Fruit fly (Drosophila melanogaster) whole organism, embryonic: ENCODE data around the gene RpS3.

Experiments
- Atf-2 ChIP-seq: fragments of 200-800 bp; sonication (Bioruptor generic); optimal IDR thresholded peaks from 2 replicates; lab custom pipeline; 2016; ENCODE audit warnings: missing biosample characterization, missing genetic modification characterization
- CG1024 ChIP-seq: fragments of 200-800 bp; sonication (Bioruptor generic); IDR thresholded peaks from 2 replicates; pipeline ENCODE4 v1.3.6; 2022; ENCODE audit warnings: missing biosample characterization, missing genetic modification characterization
- CG10543 ChIP-seq: fragments of 200-800 bp; sonication (Bioruptor generic); optimal IDR thresholded peaks from 3 replicates; lab custom pipeline; 2017; ENCODE audit warnings: missing biosample characterization, mild to moderate bottlenecking, missing genetic modification characterization, moderate library complexity
- CG11504 ChIP-seq: fragments of 200-800 bp; sonication (Bioruptor generic); optimal IDR thresholded peaks from 3 replicates; lab custom pipeline; 2019; ENCODE audit warnings: missing biosample characterization, mild to moderate bottlenecking, missing genetic modification characterization, moderate library complexity
- CG1233 ChIP-seq: fragments of 200-800 bp; sonication (Bioruptor generic); optimal IDR thresholded peaks from 4 replicates; lab custom pipeline; 2018; ENCODE audit warnings: missing biosample characterization, mild to moderate bottlenecking, missing genetic modification characterization
- CG13296 ChIP-seq: fragments of 200-800 bp; sonication (Bioruptor generic); optimal IDR thresholded peaks from 3 replicates; lab custom pipeline; 2018; ENCODE audit warnings: missing biosample characterization, mild to moderate bottlenecking, missing genetic modification characterization
- CG15011 ChIP-seq: fragments of 200-800 bp; sonication (Bioruptor generic); optimal IDR thresholded peaks from 3 replicates; lab custom pipeline; 2018; ENCODE audit warnings: missing biosample characterization, mild to moderate bottlenecking, missing genetic modification characterization
- CG1529 ChIP-seq: fragments of 200-800 bp; sonication (Bioruptor generic); optimal IDR thresholded peaks from 3 replicates; lab custom pipeline; 2018; ENCODE audit warnings: missing biosample characterization, missing genetic modification characterization
- CG17361 ChIP-seq: fragments of 200-800 bp; sonication (Bioruptor generic); IDR thresholded peaks from 3 replicates; pipeline ENCODE4 v1.3.6; 2022; ENCODE audit warnings: missing biosample characterization, missing genetic modification characterization
- CG1832 ChIP-seq: fragments of 200-800 bp; sonication (Bioruptor generic); optimal IDR thresholded peaks from 2 replicates; lab custom pipeline; 2017; ENCODE audit warnings: missing biosample characterization, mild to moderate bottlenecking, missing genetic modification characterization, inconsistent platforms
- CG2199 ChIP-seq: fragments of 200-800 bp; sonication (Bioruptor generic); IDR thresholded peaks from 3 replicates; pipeline ENCODE4 v1.3.6; 2022; ENCODE audit warnings: missing biosample characterization, missing genetic modification characterization
- CG2678 ChIP-seq: fragments of 200-800 bp; sonication (Bioruptor generic); optimal IDR thresholded peaks from 3 replicates; lab custom pipeline; 2019; ENCODE audit warnings: missing biosample characterization, mild to moderate bottlenecking, missing genetic modification characterization, moderate library complexity
- CG3163 ChIP-seq: fragments of 200-800 bp; sonication (Bioruptor generic); optimal IDR thresholded peaks from 3 replicates; lab custom pipeline; 2016; ENCODE audit warnings: missing biosample characterization, missing genetic modification characterization
- CG33557 ChIP-seq: fragments of 200-800 bp; sonication (Bioruptor generic); optimal IDR thresholded peaks from 2 replicates; lab custom pipeline; 2019; ENCODE audit warnings: missing biosample characterization, mild to moderate bottlenecking, missing genetic modification characterization, moderate library complexity
- CG3995 ChIP-seq: fragments of 200-800 bp; sonication (Bioruptor generic); optimal IDR thresholded peaks from 3 replicates; lab custom pipeline; 2016; ENCODE audit warnings: missing biosample characterization, missing genetic modification characterization
- CG43689 ChIP-seq: fragments of 200-800 bp; sonication (Bioruptor generic); IDR thresholded peaks from 2 replicates; pipeline ENCODE4 v1.3.6; 2022; ENCODE audit warnings: missing biosample characterization, missing genetic modification characterization
- CG4707 ChIP-seq: fragments of 200-800 bp; sonication (Bioruptor generic); optimal IDR thresholded peaks from 2 replicates; lab custom pipeline; 2018; ENCODE audit warnings: missing biosample characterization, mild to moderate bottlenecking, missing genetic modification characterization, moderate library complexity
- CG6272 ChIP-seq: fragments of 200-800 bp; sonication (Bioruptor generic); IDR thresholded peaks from 2 replicates; pipeline ENCODE4 v1.3.6; 2022; ENCODE audit warnings: missing biosample characterization, missing genetic modification characterization
- CG6854 ChIP-seq: fragments of 200-800 bp; sonication (Bioruptor generic); optimal IDR thresholded peaks from 3 replicates; lab custom pipeline; 2017; ENCODE audit warnings: missing biosample characterization, mild to moderate bottlenecking, missing genetic modification characterization
- D19B ChIP-seq: fragments of 200-800 bp; sonication (Bioruptor generic); optimal IDR thresholded peaks from 2 replicates; lab custom pipeline; 2017; ENCODE audit warnings: missing biosample characterization, mild to moderate bottlenecking, missing genetic modification characterization
- Dip2 ChIP-seq: fragments of 200-800 bp; sonication (Bioruptor generic); IDR thresholded peaks from 2 replicates; pipeline ENCODE4 v1.3.6; 2022; ENCODE audit warnings: missing biosample characterization, missing genetic modification characterization
- Dll ChIP-seq: fragments of 200-800 bp; sonication (Bioruptor generic); IDR thresholded peaks from 4 replicates; pipeline ENCODE4 v1.3.6; 2022; ENCODE audit warnings: missing biosample characterization, missing genetic modification characterization; ENCODE audit not compliant: partially characterized antibody
- Fer3 ChIP-seq: fragments of 200-800 bp; sonication (Bioruptor generic); optimal IDR thresholded peaks from 2 replicates; lab custom pipeline; 2018; ENCODE audit warnings: missing biosample characterization, mild to moderate bottlenecking, missing genetic modification characterization, moderate library complexity
- Med ChIP-seq: fragments of 200-800 bp; sonication (Bioruptor generic); peaks from one replicate; lab custom pipeline; 2016; ENCODE audit warnings: missing biosample characterization, missing genetic modification characterization, mild to moderate bottlenecking, inconsistent platforms, moderate library complexity
- Side ChIP-seq: fragments of 200-800 bp; sonication (Bioruptor generic); optimal IDR thresholded peaks from 2 replicates; lab custom pipeline; 2016; ENCODE audit warnings: missing biosample characterization, missing genetic modification characterization
- Xbp1 ChIP-seq: fragments of 200-800 bp; sonication (Bioruptor generic); optimal IDR thresholded peaks from 3 replicates; lab custom pipeline; 2016; ENCODE audit warnings: missing biosample characterization, mild to moderate bottlenecking, missing genetic modification characterization
- al ChIP-seq: fragments of 200-800 bp; sonication (Bioruptor generic); IDR thresholded peaks from 2 replicates; pipeline ENCODE4 v1.3.6; 2022; ENCODE audit warnings: missing biosample characterization, missing genetic modification characterization
- bab2 ChIP-seq: fragments of 200-800 bp; sonication (Bioruptor generic); optimal IDR thresholded peaks from 2 replicates; lab custom pipeline; 2016; ENCODE audit warnings: missing biosample characterization, missing genetic modification characterization
- bsh ChIP-seq, 2 experiments: fragments of 200-800 bp; sonication (Bioruptor generic); optimal IDR thresholded peaks; 2 replicates each; lab custom pipeline; 2017 to 2018; ENCODE audit warnings: mild to moderate bottlenecking in 2 of 2, missing biosample characterization in 2 of 2, missing genetic modification characterization in 2 of 2, moderate library complexity in 1 of 2
- btn ChIP-seq: fragments of 200-800 bp; sonication (Bioruptor generic); optimal IDR thresholded peaks from 2 replicates; lab custom pipeline; 2016; ENCODE audit warnings: missing biosample characterization, missing genetic modification characterization
- cas ChIP-seq: fragments of 200-800 bp; sonication (Bioruptor generic); IDR thresholded peaks from 2 replicates; pipeline ENCODE4 v1.3.6; 2022; ENCODE audit warnings: missing biosample characterization, missing genetic modification characterization
- chif ChIP-seq, 2 experiments: fragments of 200-800 bp; sonication (Bioruptor generic); optimal IDR thresholded peaks; 3 replicates each; lab custom pipeline; 2016; ENCODE audit warnings: missing biosample characterization in 2 of 2, missing genetic modification characterization in 2 of 2
- cwo ChIP-seq: fragments of 200-800 bp; sonication (Bioruptor generic); optimal IDR thresholded peaks from 3 replicates; lab custom pipeline; 2017; ENCODE audit warnings: missing biosample characterization, missing genetic modification characterization, mild to moderate bottlenecking, moderate library complexity, missing genetic modification reagents
- dan ChIP-seq: fragments of 200-800 bp; sonication (Bioruptor generic); IDR thresholded peaks from 2 replicates; pipeline ENCODE4 v1.3.6; 2022; ENCODE audit warnings: missing biosample characterization, missing genetic modification characterization
- ewg ChIP-seq: fragments of 200-800 bp; sonication (Bioruptor generic); optimal IDR thresholded peaks from 3 replicates; lab custom pipeline; 2017; ENCODE audit warnings: mild to moderate bottlenecking, missing biosample characterization, missing genetic modification reagents, missing genetic modification characterization
- fd102C ChIP-seq: fragments of 200-800 bp; sonication (Bioruptor generic); optimal IDR thresholded peaks from 2 replicates; lab custom pipeline; 2018; ENCODE audit warnings: missing biosample characterization, mild to moderate bottlenecking, missing genetic modification characterization, moderate library complexity
- grau ChIP-seq: fragments of 200-800 bp; optimal IDR thresholded peaks from 3 replicates; lab custom pipeline; 2019; ENCODE audit warnings: missing biosample characterization, mild to moderate bottlenecking, missing genetic modification characterization, moderate library complexity
- gsb-n ChIP-seq: fragments of 200-800 bp; sonication (Bioruptor generic); optimal IDR thresholded peaks from 3 replicates; lab custom pipeline; 2018; ENCODE audit warnings: missing biosample characterization, mild to moderate bottlenecking, missing genetic modification characterization
- ind ChIP-seq: fragments of 200-800 bp; sonication (Bioruptor generic); optimal IDR thresholded peaks from 3 replicates; lab custom pipeline; 2016; ENCODE audit warnings: missing biosample characterization, missing genetic modification characterization
- jigr1 ChIP-seq: fragments of 200-800 bp; sonication (Bioruptor generic); IDR thresholded peaks from 3 replicates; pipeline ENCODE4 v1.3.6; 2022; ENCODE audit warnings: missing biosample characterization, missing genetic modification characterization
- luna ChIP-seq: fragments of 200-800 bp; sonication (Bioruptor generic); optimal IDR thresholded peaks from 2 replicates; lab custom pipeline; 2016; ENCODE audit warnings: missing biosample characterization, missing genetic modification characterization
- maf-S ChIP-seq: fragments of 200-800 bp; sonication (Bioruptor generic); optimal IDR thresholded peaks from 2 replicates; lab custom pipeline; 2016; ENCODE audit warnings: missing biosample characterization, missing genetic modification characterization
- nerfin-1 ChIP-seq: fragments of 200-800 bp; sonication (Bioruptor generic); optimal IDR thresholded peaks from 3 replicates; lab custom pipeline; 2019; ENCODE audit warnings: missing biosample characterization, mild to moderate bottlenecking, missing genetic modification characterization, moderate library complexity
- pzg ChIP-seq: fragments of 200-800 bp; sonication (Bioruptor generic); optimal IDR thresholded peaks from 3 replicates; lab custom pipeline; 2018; ENCODE audit warnings: missing biosample characterization, mild to moderate bottlenecking, missing genetic modification characterization, moderate library complexity
- row ChIP-seq: fragments of 200-800 bp; sonication (Bioruptor generic); IDR thresholded peaks from 3 replicates; pipeline ENCODE4 v1.3.6; 2022; ENCODE audit warnings: missing biosample characterization, missing genetic modification characterization
- sob ChIP-seq: fragments of 200-800 bp; sonication (Bioruptor generic); IDR thresholded peaks from 2 replicates; pipeline ENCODE4 v1.3.6; 2022; ENCODE audit warnings: missing biosample characterization, missing genetic modification characterization
- twi ChIP-seq: fragments of 200-800 bp; optimal IDR thresholded peaks from 2 replicates; lab custom pipeline; 2019; ENCODE audit warnings: missing biosample characterization, mild to moderate bottlenecking, missing genetic modification characterization, moderate library complexity
- zen2 ChIP-seq: fragments of 200-800 bp; sonication (Bioruptor generic); IDR thresholded peaks from 3 replicates; pipeline ENCODE4 v1.3.6; 2022; ENCODE audit warnings: missing biosample characterization, missing genetic modification characterization; ENCODE audit not compliant: partially characterized antibody

Gene RpS3

dm6 chr3R:23355829-23356738, 2.5 kb upstream of the RpS3 start, which contains the start of the genes ATPsynCF6 and Sec13 (continued):
- TF ChIP-seq nerfin-1 (tag; lab: Kevin White, UChicago) (peak; percentile 44), CG13296 (GFP tag; lab: Kevin White, UChicago) (peak; percentile 50), CG3995 (GFP tag; lab: Kevin White, UChicago) (peak; percentile 47), ewg (GFP tag; lab: Kevin White, UChicago) (peak; percentile 7), CG4707 (no peak), CG6854 (GFP tag; lab: Kevin White, UChicago) (no peak), CG1529 (no peak), row (GFP tag; lab: Robert Waterston, UW) (peak; percentile 86), sob (peak; percentile 58), btn (GFP tag; lab: Kevin White, UChicago) (no peak), CG10543 (GFP tag; lab: Kevin White, UChicago) (peak; percentile 73), D19B (GFP tag; lab: Kevin White, UChicago) (peak; percentile 40), CG2199 (GFP tag; lab: Robert Waterston, UW) (0 out of 3 replicates have a peak, but pooled peaks have one; percentile 21), CG1024 (no peak), CG11504 (tag; lab: Kevin White, UChicago) (peak; percentile 70), Side (peak; percentile 21), fd102C (GFP tag; lab: Kevin White, UChicago) (no peak), CG3163 (GFP tag; lab: Kevin White, UChicago) (no peak), Fer3 (tag; lab: Kevin White, UChicago) (peak; percentile 60), CG17361 (GFP tag; lab: Robert Waterston, UW) (0 out of 3 replicates have a peak, but pooled peaks have one; percentile 52), luna (GFP tag; lab: Kevin White, UChicago) (no peak), CG33557 (GFP tag; lab: Kevin White, UChicago) (no peak), bsh (GFP tag; optimal IDR thresholded peaks at IDR 0.05; lab: Kevin White, UChicago) (peak in 1 of 2 experiments; percentile 11), gsb-n (tag; lab: Kevin White, UChicago) (peak; percentile 19), Xbp1 (GFP tag; lab: Kevin White, UChicago) (peak; percentile 57), Dll (GFP tag; lab: Robert Waterston, UW) (peak; percentile 91), CG15011 (peak; percentile 18), grau (tag; lab: Kevin White, UChicago) (peak; percentile 52), pzg (peak; percentile 56), maf-S (GFP tag; lab: Kevin White, UChicago) (peak; percentile 8), chif (GFP tag; optimal IDR thresholded peaks at IDR 0.05; lab: Kevin White, UChicago) (no peak), CG2678 (tag; lab: Kevin White, UChicago) (peak; percentile 75), CG43689 (GFP tag; lab: Robert Waterston, UW) (0 out of 2 replicates have a peak, but pooled peaks have one; percentile 15), cas (GFP tag; lab: Robert Waterston, UW) (no peak), Dip2 (GFP tag; lab: Robert Waterston, UW) (no peak), al (GFP tag; lab: Robert Waterston, UW) (peak; percentile 42; the same call in 1 of the 2 replicates), CG1233 (GFP tag; lab: Kevin White, UChicago) (peak; percentile 37), Med (GFP tag; lab: Kevin White, UChicago) (peak; percentile 92), CG6272 (peak; percentile 66; the same call in 1 of the 2 replicates), dan (GFP tag; lab: Robert Waterston, UW) (no peak), twi (tag; lab: Kevin White, UChicago) (peak; percentile 28), CG1832 (GFP tag; lab: Kevin White, UChicago) (no peak), jigr1 (GFP tag; lab: Robert Waterston, UW) (no peak), Atf-2 (GFP tag; lab: Kevin White, UChicago) (no peak), ind (peak; percentile 66), cwo (GFP tag; lab: Kevin White, UChicago) (peak; percentile 33), bab2 (GFP tag; lab: Kevin White, UChicago) (peak; percentile 48), zen2 (GFP tag; lab: Robert Waterston, UW) (peak; percentile 78)
